Fruit fly (Drosophila melanogaster): Measurements from ENCODE around the gene CG8563.

DNA sequence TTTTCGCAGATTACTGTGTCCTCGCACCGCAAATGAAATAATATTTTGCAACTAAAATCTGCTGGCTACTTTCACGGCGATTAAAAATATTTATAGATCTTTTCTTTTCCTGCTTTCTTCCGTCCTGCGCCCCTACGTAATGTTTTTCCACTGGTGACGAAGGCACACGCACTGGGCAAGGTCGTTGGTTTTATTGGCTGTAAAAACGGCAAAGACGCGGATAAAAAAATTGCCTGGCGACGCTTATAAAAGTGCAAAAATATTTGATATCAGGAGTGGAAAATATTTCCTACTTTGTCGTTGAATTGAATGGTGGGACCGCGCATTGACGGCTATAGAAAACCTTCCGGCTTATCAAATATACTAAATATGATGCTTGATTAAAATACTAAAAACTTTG, 21.6 kb upstream of the CG8563 start, which contains the start of gene Sh3beta:
- TF ChIP-seq CTCF (optimal IDR thresholded peaks at IDR 0.05) (no peak), CG8478 (optimal IDR thresholded peaks at IDR 0.05) (no peak)

Data from S2 (cell line).